Fruit fly (Drosophila melanogaster) whole organism, prepupa: ENCODE data around the gene CG8100.
A peak's percentile ranks its signal among the peaks of the same experiment; 100 is the strongest.

Experiments used
- Blimp-1 ChIP-seq: fragments of 200-800 bp; sonication (Bioruptor generic); optimal IDR thresholded peaks from 3 replicates; lab custom pipeline; 2017; ENCODE audit warnings: missing biosample characterization, missing genetic modification characterization, mild to moderate bottlenecking, moderate library complexity, missing genetic modification reagents
- CG10631 ChIP-seq: fragments of 200-800 bp; sonication (Bioruptor generic); optimal IDR thresholded peaks from 2 replicates; lab custom pipeline; 2016; ENCODE audit warnings: missing biosample characterization, missing genetic modification characterization
- CG10669 ChIP-seq: fragments of 200-800 bp; sonication (Bioruptor generic); optimal IDR thresholded peaks from 3 replicates; lab custom pipeline; 2018; ENCODE audit warnings: missing biosample characterization, mild to moderate bottlenecking, missing genetic modification characterization, moderate library complexity
- CG11762 ChIP-seq: fragments of 200-800 bp; sonication (Bioruptor generic); optimal IDR thresholded peaks from 3 replicates; lab custom pipeline; 2016; ENCODE audit warnings: missing biosample characterization, missing genetic modification characterization; ENCODE audit not compliant: insufficient read depth
- CG1621 ChIP-seq: fragments of 200-800 bp; sonication (Bioruptor generic); optimal IDR thresholded peaks from 3 replicates; lab custom pipeline; 2018; ENCODE audit warnings: missing biosample characterization, mild to moderate bottlenecking, missing genetic modification characterization
- CG3032 ChIP-seq: fragments of 200-800 bp; optimal IDR thresholded peaks from 2 replicates; lab custom pipeline; 2019; ENCODE audit warnings: missing biosample characterization, mild to moderate bottlenecking, missing genetic modification characterization, moderate library complexity
- CG31627 ChIP-seq: fragments of 200-800 bp; sonication (Bioruptor generic); optimal IDR thresholded peaks from 3 replicates; lab custom pipeline; 2016; ENCODE audit warnings: missing biosample characterization, missing genetic modification characterization
- CG32006 ChIP-seq: fragments of 200-800 bp; sonication (Bioruptor generic); optimal IDR thresholded peaks from 3 replicates; lab custom pipeline; 2017; ENCODE audit warnings: missing biosample characterization, mild to moderate bottlenecking, missing genetic modification characterization
- CG3919 ChIP-seq: fragments of 200-800 bp; sonication (Bioruptor generic); optimal IDR thresholded peaks from 3 replicates; lab custom pipeline; 2016; ENCODE audit warnings: missing biosample characterization, missing genetic modification characterization
- CG4318 ChIP-seq: fragments of 200-800 bp; sonication (Bioruptor generic); optimal IDR thresholded peaks from 3 replicates; lab custom pipeline; 2017; ENCODE audit warnings: missing biosample characterization, mild to moderate bottlenecking, missing genetic modification characterization
- CG6276 ChIP-seq: fragments of 200-800 bp; sonication (Bioruptor generic); optimal IDR thresholded peaks from 2 replicates; lab custom pipeline; 2017; ENCODE audit warnings: missing biosample characterization, mild to moderate bottlenecking, missing genetic modification characterization
- CG6792 ChIP-seq: fragments of 200-800 bp; sonication (Bioruptor generic); optimal IDR thresholded peaks from 3 replicates; lab custom pipeline; 2016; ENCODE audit warnings: missing biosample characterization, missing genetic modification characterization
- CG6808 ChIP-seq: fragments of 200-800 bp; sonication (Bioruptor generic); optimal IDR thresholded peaks from 3 replicates; lab custom pipeline; 2017; ENCODE audit warnings: missing biosample characterization, missing genetic modification characterization, mild to moderate bottlenecking, moderate library complexity, missing genetic modification reagents
- CG6854 ChIP-seq: fragments of 200-800 bp; sonication (Bioruptor generic); optimal IDR thresholded peaks from 2 replicates; lab custom pipeline; 2017; ENCODE audit warnings: missing biosample characterization, mild to moderate bottlenecking, missing genetic modification characterization
- CG8119 ChIP-seq: fragments of 200-800 bp; sonication (Bioruptor generic); IDR thresholded peaks from 3 replicates; pipeline ENCODE4 v1.3.6; 2022; ENCODE audit warnings: missing biosample characterization, missing genetic modification characterization
- CG8632 ChIP-seq: fragments of 200-800 bp; sonication (Bioruptor generic); optimal IDR thresholded peaks from 3 replicates; lab custom pipeline; 2016; ENCODE audit warnings: missing biosample characterization, missing genetic modification characterization
- CG9139 ChIP-seq: fragments of 200-800 bp; sonication (Bioruptor generic); optimal IDR thresholded peaks from 3 replicates; lab custom pipeline; 2017; ENCODE audit warnings: missing biosample characterization, mild to moderate bottlenecking, missing genetic modification characterization
- Eip78C ChIP-seq: fragments of 200-800 bp; sonication (Bioruptor generic); peaks from one replicate; lab custom pipeline; 2016; ENCODE audit warnings: missing biosample characterization, missing genetic modification characterization
- Eip93F ChIP-seq: fragments of 200-800 bp; sonication (Bioruptor generic); optimal IDR thresholded peaks from 2 replicates; lab custom pipeline; 2016; ENCODE audit warnings: missing biosample characterization, mild to moderate bottlenecking, missing genetic modification characterization
- Ets21C ChIP-seq: fragments of 200-800 bp; sonication (Bioruptor generic); optimal IDR thresholded peaks from 3 replicates; lab custom pipeline; 2016; ENCODE audit warnings: missing biosample characterization, missing genetic modification characterization
- Gug ChIP-seq: fragments of 200-800 bp; sonication (Bioruptor generic); IDR thresholded peaks from 2 replicates; pipeline ENCODE4 v1.3.6; 2022; ENCODE audit warnings: missing biosample characterization, missing genetic modification characterization
- Lpt ChIP-seq: fragments of 200-800 bp; sonication (Bioruptor generic); optimal IDR thresholded peaks from 3 replicates; lab custom pipeline; 2016; ENCODE audit warnings: missing biosample characterization, missing genetic modification characterization
- Met ChIP-seq: fragments of 200-800 bp; sonication (Bioruptor generic); optimal IDR thresholded peaks from 3 replicates; lab custom pipeline; 2016; ENCODE audit warnings: missing biosample characterization, missing genetic modification characterization
- OdsH ChIP-seq: fragments of 200-800 bp; sonication (Bioruptor generic); optimal IDR thresholded peaks from 3 replicates; lab custom pipeline; 2016; ENCODE audit warnings: missing biosample characterization, missing genetic modification characterization
- Sox102F ChIP-seq: fragments of 200-800 bp; sonication (Bioruptor generic); optimal IDR thresholded peaks from 2 replicates; lab custom pipeline; 2016; ENCODE audit warnings: missing biosample characterization, mild to moderate bottlenecking, missing genetic modification characterization
- Sox14 ChIP-seq: fragments of 200-800 bp; sonication (Bioruptor generic); optimal IDR thresholded peaks from 3 replicates; lab custom pipeline; 2016; ENCODE audit warnings: missing biosample characterization, missing genetic modification characterization
- Sox15 ChIP-seq: fragments of 200-800 bp; sonication (Bioruptor generic); optimal IDR thresholded peaks from 3 replicates; lab custom pipeline; 2016; ENCODE audit warnings: missing biosample characterization, missing genetic modification characterization
- cyc ChIP-seq: fragments of 200-800 bp; sonication (Bioruptor generic); optimal IDR thresholded peaks from 3 replicates; lab custom pipeline; 2016; ENCODE audit warnings: missing biosample characterization, missing genetic modification characterization
- dsx ChIP-seq: fragments of 200-800 bp; optimal IDR thresholded peaks from 3 replicates; lab custom pipeline; 2019; ENCODE audit warnings: missing biosample characterization, mild to moderate bottlenecking, missing genetic modification characterization, moderate library complexity; ENCODE audit not compliant: poor library complexity, severe bottlenecking
- eg ChIP-seq: fragments of 200-800 bp; sonication (Bioruptor generic); IDR thresholded peaks from 3 replicates; pipeline ENCODE4 v1.3.6; 2022; ENCODE audit warnings: missing biosample characterization, missing genetic modification characterization
- esn ChIP-seq: fragments of 200-800 bp; sonication (Bioruptor generic); optimal IDR thresholded peaks from 2 replicates; lab custom pipeline; 2016; ENCODE audit warnings: missing biosample characterization, mild to moderate bottlenecking, missing genetic modification characterization, moderate library complexity
- fd59A ChIP-seq: fragments of 200-800 bp; sonication (Bioruptor generic); optimal IDR thresholded peaks from 2 replicates; lab custom pipeline; 2017; ENCODE audit warnings: missing biosample characterization, mild to moderate bottlenecking, missing genetic modification characterization, missing genetic modification reagents
- fd85E ChIP-seq: fragments of 200-800 bp; sonication (Bioruptor generic); optimal IDR thresholded peaks from 3 replicates; lab custom pipeline; 2016; ENCODE audit warnings: missing biosample characterization, missing genetic modification characterization
- fkh ChIP-seq: fragments of 200-800 bp; sonication (Bioruptor generic); optimal IDR thresholded peaks from 3 replicates; lab custom pipeline; 2017; ENCODE audit warnings: missing biosample characterization, mild to moderate bottlenecking, missing genetic modification characterization, moderate library complexity
- net ChIP-seq: fragments of 200-800 bp; sonication (Bioruptor generic); optimal IDR thresholded peaks from 3 replicates; lab custom pipeline; 2016; ENCODE audit warnings: missing biosample characterization, missing genetic modification characterization
- pdm3 ChIP-seq: fragments of 200-800 bp; sonication (Bioruptor generic); optimal IDR thresholded peaks from 3 replicates; lab custom pipeline; 2016; ENCODE audit warnings: missing biosample characterization, missing genetic modification characterization
- spab ChIP-seq: fragments of 200-800 bp; sonication (Bioruptor generic); optimal IDR thresholded peaks from 2 replicates; lab custom pipeline; 2017; ENCODE audit warnings: missing biosample characterization, mild to moderate bottlenecking, missing genetic modification characterization, missing genetic modification reagents
- ss ChIP-seq, 2 experiments: fragments of 200-800 bp; sonication (Bioruptor generic); optimal IDR thresholded peaks; 2 replicates in 1 of 2; 3 replicates in 1 of 2; lab custom pipeline; 2017 to 2018; ENCODE audit warnings: mild to moderate bottlenecking in 2 of 2, missing biosample characterization in 2 of 2, missing genetic modification characterization in 2 of 2, moderate library complexity in 1 of 2
- svp ChIP-seq: fragments of 200-800 bp; sonication (Bioruptor generic); peaks from one replicate; lab custom pipeline; 2016; ENCODE audit warnings: missing biosample characterization, missing genetic modification characterization
- topi ChIP-seq: fragments of 200-800 bp; sonication (Bioruptor generic); optimal IDR thresholded peaks from 3 replicates; lab custom pipeline; 2016; ENCODE audit warnings: missing biosample characterization, missing genetic modification characterization
- vri ChIP-seq: fragments of 200-800 bp; sonication (Bioruptor generic); optimal IDR thresholded peaks from 3 replicates; lab custom pipeline; 2016; ENCODE audit warnings: missing biosample characterization, mild to moderate bottlenecking, missing genetic modification characterization

The CG8100 gene

dm6 chr3L:14053073-14053643, 30.3 kb upstream of the CG8100 start, which contains the start of the genes CG13484 and Frl (continued):
- TF ChIP-seq net (no peak), fd59A (GFP tag; lab: Kevin White, UChicago) (no peak), CG6854 (GFP tag; lab: Kevin White, UChicago) (peak; percentile 78), Eip93F (GFP tag; lab: Kevin White, UChicago) (no peak), CG6808 (GFP tag; lab: Kevin White, UChicago) (peak; percentile 44), topi (GFP tag; lab: Kevin White, UChicago) (peak; percentile 47), CG11762 (GFP tag; lab: Kevin White, UChicago) (no peak), Blimp-1 (GFP tag; lab: Kevin White, UChicago) (no peak), Sox102F (GFP tag; lab: Kevin White, UChicago) (no peak), CG31627 (GFP tag; lab: Kevin White, UChicago) (no peak), fd85E (GFP tag; lab: Kevin White, UChicago) (no peak), Sox15 (GFP tag; lab: Kevin White, UChicago) (no peak), OdsH (GFP tag; lab: Kevin White, UChicago) (no peak), cyc (GFP tag; lab: Kevin White, UChicago) (peak; percentile 27), CG4318 (GFP tag; lab: Kevin White, UChicago) (no peak), Met (no peak), dsx (GFP tag; lab: Kevin White, UChicago) (peak; percentile 72), Eip78C (peak; percentile 90), CG8632 (GFP tag; lab: Kevin White, UChicago) (no peak), CG10669 (GFP tag; lab: Kevin White, UChicago) (no peak), CG6792 (GFP tag; lab: Kevin White, UChicago) (peak; percentile 10), CG6276 (no peak)

- TF ChIP-seq fd85E (GFP tag; lab: Kevin White, UChicago) (no peak), Blimp-1 (GFP tag; lab: Kevin White, UChicago) (no peak), Gug (GFP tag; lab: Robert Waterston, UW) (no peak), svp (GFP tag; lab: Kevin White, UChicago) (no peak), Lpt (no peak), CG31627 (GFP tag; lab: Kevin White, UChicago) (no peak), CG1621 (tag; lab: Kevin White, UChicago) (no peak), esn (no peak), CG10669 (GFP tag; lab: Kevin White, UChicago) (no peak), CG11762 (GFP tag; lab: Kevin White, UChicago) (no peak), Eip93F (GFP tag; lab: Kevin White, UChicago) (no peak), CG8119 (GFP tag; lab: Robert Waterston, UW) (no peak), dsx (GFP tag; lab: Kevin White, UChicago) (no peak), Sox102F (GFP tag; lab: Kevin White, UChicago) (no peak), ss (GFP tag; optimal IDR thresholded peaks at IDR 0.05; lab: Kevin White, UChicago) (no peak), fkh (GFP tag; lab: Kevin White, UChicago) (no peak)
Measured at dm6 chr3L:14053806-14054205, 29.6 kb upstream of the CG8100 start.

- TF ChIP-seq Sox14 (GFP tag; lab: Kevin White, UChicago) (peak; percentile 72), CG3032 (tag; lab: Kevin White, UChicago) (peak; percentile 30), OdsH (GFP tag; lab: Kevin White, UChicago) (peak; percentile 47), svp (GFP tag; lab: Kevin White, UChicago) (peak; percentile 88), Sox102F (GFP tag; lab: Kevin White, UChicago) (peak; percentile 74), Sox15 (GFP tag; lab: Kevin White, UChicago) (peak; percentile 42), fkh (GFP tag; lab: Kevin White, UChicago) (no peak), vri (peak; percentile 27), Eip93F (GFP tag; lab: Kevin White, UChicago) (no peak), CG6808 (GFP tag; lab: Kevin White, UChicago) (peak; percentile 38), CG8119 (GFP tag; lab: Robert Waterston, UW) (no peak), pdm3 (GFP tag; lab: Kevin White, UChicago) (peak; percentile 52), CG10631 (GFP tag; lab: Kevin White, UChicago) (peak; percentile 18), CG11762 (GFP tag; lab: Kevin White, UChicago) (peak; percentile 8), fd59A (GFP tag; lab: Kevin White, UChicago) (no peak), CG10669 (GFP tag; lab: Kevin White, UChicago) (no peak), CG32006 (peak; percentile 52), spab (GFP tag; lab: Kevin White, UChicago) (no peak), CG9139 (no peak), ss (GFP tag; optimal IDR thresholded peaks at IDR 0.05; lab: Kevin White, UChicago) (peak in 1 of 2 experiments; percentile 10), CG3919 (peak; percentile 56), eg (no peak), Lpt (no peak), cyc (GFP tag; lab: Kevin White, UChicago) (peak; percentile 38), CG8632 (GFP tag; lab: Kevin White, UChicago) (peak; percentile 52), dsx (GFP tag; lab: Kevin White, UChicago) (no peak), net (peak; percentile 27), Gug (GFP tag; lab: Robert Waterston, UW) (no peak), Ets21C (GFP tag; lab: Kevin White, UChicago) (peak; percentile 67), CG4318 (GFP tag; lab: Kevin White, UChicago) (no peak)
Measured at dm6 chr3L:14055260-14055696, 28.1 kb upstream of the CG8100 start.
